Fruit fly (Drosophila melanogaster) whole organism, adult: Measurements from ENCODE around the gene CG14143.

Experiments
- CG11617 ChIP-seq: fragments of 200-800 bp; sonication (Bioruptor generic); optimal IDR thresholded peaks from 2 replicates; lab custom pipeline; 2017; ENCODE audit warnings: mild to moderate bottlenecking, missing biosample characterization, missing genetic modification reagents, missing genetic modification characterization
- CG12768 ChIP-seq: fragments of 200-800 bp; sonication (Bioruptor generic); optimal IDR thresholded peaks from 2 replicates; lab custom pipeline; 2017; ENCODE audit warnings: missing biosample characterization, missing genetic modification characterization, mild to moderate bottlenecking, moderate library complexity, missing genetic modification reagents
- CG1620 ChIP-seq: fragments of 200-800 bp; sonication (Bioruptor generic); optimal IDR thresholded peaks from 2 replicates; lab custom pipeline; 2016; ENCODE audit warnings: missing biosample characterization, missing genetic modification characterization
- CG33017 ChIP-seq: fragments of 200-800 bp; sonication (Bioruptor generic); optimal IDR thresholded peaks from 2 replicates; lab custom pipeline; 2018; ENCODE audit warnings: missing biosample characterization, mild to moderate bottlenecking, missing genetic modification characterization, moderate library complexity
- CG5204 ChIP-seq: fragments of 200-800 bp; sonication (Bioruptor generic); optimal IDR thresholded peaks from 2 replicates; lab custom pipeline; 2016; ENCODE audit warnings: missing biosample characterization, missing genetic modification characterization
- CG7045 ChIP-seq: fragments of 200-800 bp; sonication (Bioruptor generic); optimal IDR thresholded peaks from 2 replicates; lab custom pipeline; 2017; ENCODE audit warnings: missing biosample characterization, mild to moderate bottlenecking, missing genetic modification characterization
- CG7101 ChIP-seq: fragments of 200-800 bp; sonication (Bioruptor generic); optimal IDR thresholded peaks from 2 replicates; lab custom pipeline; 2018; ENCODE audit warnings: missing biosample characterization, mild to moderate bottlenecking, missing genetic modification characterization, moderate library complexity
- Clk ChIP-seq: fragments of 200-800 bp; sonication (Bioruptor generic); optimal IDR thresholded peaks from 2 replicates; lab custom pipeline; 2017; ENCODE audit warnings: missing biosample characterization, missing genetic modification characterization
- Crg-1 ChIP-seq: fragments of 200-800 bp; sonication (Bioruptor generic); optimal IDR thresholded peaks from 2 replicates; lab custom pipeline; 2016; ENCODE audit warnings: missing biosample characterization, missing genetic modification characterization
- Mnt ChIP-seq: fragments of 200-800 bp; sonication (Bioruptor generic); optimal IDR thresholded peaks from 2 replicates; lab custom pipeline; 2016; ENCODE audit warnings: missing biosample characterization, mild to moderate bottlenecking, missing genetic modification characterization
- bab1 ChIP-seq: fragments of 200-800 bp; sonication (Bioruptor generic); optimal IDR thresholded peaks from 3 replicates; lab custom pipeline; 2019; ENCODE audit warnings: missing biosample characterization, mild to moderate bottlenecking, missing genetic modification characterization, moderate library complexity
- cic ChIP-seq: fragments of 200-800 bp; sonication (Bioruptor generic); optimal IDR thresholded peaks from 2 replicates; lab custom pipeline; 2017; ENCODE audit warnings: missing biosample characterization, mild to moderate bottlenecking, missing genetic modification characterization, moderate library complexity
- cnc ChIP-seq, 2 experiments: fragments of >200 bp; optimal IDR thresholded peaks; 2 replicates each; lab custom pipeline; 2017
- kay ChIP-seq: fragments of 200-800 bp; sonication (Bioruptor generic); peaks from one replicate; lab custom pipeline; 2016; ENCODE audit warnings: missing biosample characterization, missing genetic modification characterization, borderline replicate concordance
- ovo ChIP-seq: fragments of 200-800 bp; sonication (Bioruptor generic); optimal IDR thresholded peaks from 2 replicates; lab custom pipeline; 2016; ENCODE audit warnings: missing biosample characterization, missing genetic modification characterization
- tj ChIP-seq: fragments of 200-800 bp; sonication (Bioruptor generic); optimal IDR thresholded peaks from 3 replicates; lab custom pipeline; 2017; ENCODE audit warnings: missing biosample characterization, mild to moderate bottlenecking, missing genetic modification characterization, moderate library complexity
- toe ChIP-seq: fragments of 200-800 bp; sonication (Bioruptor generic); optimal IDR thresholded peaks from 2 replicates; lab custom pipeline; 2016; ENCODE audit warnings: missing biosample characterization, missing genetic modification characterization

CG14143 gene

DNA sequence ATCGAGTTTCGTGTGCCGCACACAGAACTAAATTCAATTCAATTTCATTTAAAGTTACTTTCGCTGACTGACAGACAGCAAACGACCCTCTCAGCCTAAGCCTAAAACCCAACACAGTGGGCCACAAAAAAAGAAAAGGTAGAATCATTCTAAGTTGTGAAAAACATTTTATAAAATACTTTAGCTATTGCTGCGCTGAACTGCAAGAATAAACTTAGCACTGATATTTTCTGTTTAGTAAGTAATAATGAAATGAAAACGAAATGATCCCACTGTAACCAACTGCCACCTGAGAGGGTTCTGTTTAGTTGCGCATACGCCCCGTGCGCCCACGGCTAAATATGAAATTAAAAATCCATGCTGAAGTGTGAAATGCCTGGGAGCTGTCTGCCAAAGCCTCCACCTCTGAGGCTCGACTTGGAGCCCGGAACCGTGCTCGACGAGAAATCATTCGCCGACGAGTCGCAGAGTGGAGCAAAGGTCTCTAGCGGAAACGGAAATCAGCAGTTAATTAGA is 38.3 kb downstream of the CG14143 start, which contains the start of gene CG14142:
Gene CG14142 (plus strand): TSS at position 466 of the 516 bp plus-strand sequence.
- TF ChIP-seq Clk (GFP tag; lab: Kevin White, UChicago) (no peak), cnc (optimal IDR thresholded peaks at IDR 0.05; lab: Kevin White, UChicago) (no peak), kay (GFP tag; lab: Kevin White, UChicago) (no peak), CG5204 (no peak), ovo (GFP tag; lab: Kevin White, UChicago) (no peak), CG33017 (tag; lab: Kevin White, UChicago) (no peak), tj (GFP tag; lab: Kevin White, UChicago) (no peak), CG7101 (tag; lab: Kevin White, UChicago) (no peak)

DNA sequence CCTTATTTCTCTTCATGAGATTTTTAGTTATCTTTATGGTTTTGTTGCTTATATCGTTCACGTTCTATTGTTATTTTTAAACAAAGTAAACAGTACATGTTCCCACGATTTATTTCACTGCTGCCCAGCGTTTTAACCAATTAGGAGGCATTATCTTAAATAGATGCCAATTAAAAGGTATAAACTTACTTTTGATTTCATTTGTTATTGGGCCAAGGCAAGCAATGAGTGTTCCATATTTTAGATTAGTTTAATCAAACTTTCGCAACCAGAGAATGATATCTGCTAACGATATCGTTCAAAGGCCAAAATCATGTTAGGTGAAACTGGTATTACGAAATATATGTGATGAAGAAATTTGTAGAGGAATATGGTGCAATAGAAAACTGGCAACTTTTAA is 48.2 kb downstream of the CG14143 start:
- TF ChIP-seq CG33017 (tag; lab: Kevin White, UChicago), result no peak
- no peak for TF ChIP-seq CG11617
- TF ChIP-seq toe (GFP tag; lab: Kevin White, UChicago), result no peak
- TF ChIP-seq CG1620 (GFP tag; lab: Kevin White, UChicago), result no peak
- TF ChIP-seq ovo (GFP tag; lab: Kevin White, UChicago), result no peak
- no peak for TF ChIP-seq CG7101 (tag; lab: Kevin White, UChicago)
- no peak for TF ChIP-seq cic (GFP tag; lab: Kevin White, UChicago)
- TF ChIP-seq bab1 (GFP tag; lab: Kevin White, UChicago), result no peak
- no peak for TF ChIP-seq Mnt (GFP tag; lab: Kevin White, UChicago)
- no peak for TF ChIP-seq cnc (optimal IDR thresholded peaks at IDR 0.05; lab: Kevin White, UChicago)
- no peak for TF ChIP-seq CG12768 (GFP tag; lab: Kevin White, UChicago)
- TF ChIP-seq CG5204, result no peak
- TF ChIP-seq CG7045 (GFP tag; lab: Kevin White, UChicago), result no peak

DNA sequence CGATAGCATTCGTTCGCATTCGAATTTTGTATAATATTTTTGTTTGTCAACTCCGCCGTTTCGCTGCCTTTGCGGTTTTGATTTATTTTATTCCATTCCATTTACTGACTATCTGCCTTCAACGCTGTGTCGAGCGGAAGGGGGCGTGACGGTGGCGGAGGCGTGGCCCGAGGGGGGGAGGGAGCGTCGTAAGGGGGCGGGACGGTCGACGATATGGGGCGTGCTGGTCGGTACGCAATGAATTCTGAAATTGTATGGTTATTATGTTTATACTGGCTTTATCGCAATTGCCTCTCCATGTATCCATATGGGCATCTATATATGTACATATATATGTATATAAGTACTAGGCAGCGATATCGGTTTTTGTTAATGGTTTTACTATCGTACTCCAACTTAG is 49.2 kb downstream of the CG14143 start:
- no peak for TF ChIP-seq Crg-1 (GFP tag; lab: Kevin White, UChicago)
- TF ChIP-seq tj (GFP tag; lab: Kevin White, UChicago), result peak; percentile 74
